Worm (Caenorhabditis elegans): ENCODE measurements around the gene C53D6.8.

ce11 chrIV:9037063-9037462, 34.5 kb upstream of the C53D6.8 start, which contains the start of gene C53D6.7:
- TF ChIP-seq lin-39 (tag; optimal IDR thresholded peaks at IDR 0.05) = no peak
- TF ChIP-seq pha-4 (tag; optimal IDR thresholded peaks at IDR 0.05) = no peak
- no peak for TF ChIP-seq aly-2 (tag; optimal IDR thresholded peaks at IDR 0.05)
- TF ChIP-seq egl-27 (tag; optimal IDR thresholded peaks at IDR 0.05) = no peak
- no peak for TF ChIP-seq zag-1 (tag; optimal IDR thresholded peaks at IDR 0.05)
- no peak for TF ChIP-seq unc-62 (GFP tag; optimal IDR thresholded peaks at IDR 0.05)
- TF ChIP-seq fkh-10 (GFP tag; optimal IDR thresholded peaks at IDR 0.05) = no peak
- TF ChIP-seq nhr-237 (tag; optimal IDR thresholded peaks at IDR 0.05) = no peak
- no peak for TF ChIP-seq elt-2 (tag; optimal IDR thresholded peaks at IDR 0.05)
- TF ChIP-seq pqm-1 (tag; optimal IDR thresholded peaks at IDR 0.05) = no peak
- no peak for TF ChIP-seq tbx-2 (tag; optimal IDR thresholded peaks at IDR 0.05)
- TF ChIP-seq mdl-1 (tag; optimal IDR thresholded peaks at IDR 0.05) = no peak
- no peak for TF ChIP-seq lin-15B (tag; optimal IDR thresholded peaks at IDR 0.05)
